Worm (Caenorhabditis elegans) whole organism, late embryonic: ENCODE measurements around the gene slc-25A10.

ENCODE experiments used
- T23F11.4 ChIP-seq: fragments of 200-800 bp; sonication (Bioruptor generic); optimal IDR thresholded peaks from 2 replicates; lab custom pipeline; 2018; ENCODE audit warnings: mild to moderate bottlenecking, missing genetic modification characterization, missing compliant biosample characterization
- ceh-14 ChIP-seq: sonication (generic microtip); optimal IDR thresholded peaks from 2 replicates; lab custom pipeline; 2016; ENCODE audit warnings: missing genotype, missing genetic modification characterization, missing compliant biosample characterization
- pag-3 ChIP-seq: sonication (generic microtip); optimal IDR thresholded peaks from 2 replicates; lab custom pipeline; 2016; ENCODE audit warnings: missing compliant biosample characterization, missing genetic modification characterization, borderline replicate concordance

- no peak for TF ChIP-seq pag-3
- no peak for TF ChIP-seq ceh-14 (tag; lab: Kevin White, UChicago)
- no peak for TF ChIP-seq T23F11.4 (GFP tag; lab: Kevin White, UChicago)
These were observed 6.9 kb downstream of the slc-25A10 start, which contains the start of gene smf-2 for ce11 chrX:6718595-6718994.
